Fruit fly (Drosophila melanogaster): ENCODE data around the gene CG5447.

DNA sequence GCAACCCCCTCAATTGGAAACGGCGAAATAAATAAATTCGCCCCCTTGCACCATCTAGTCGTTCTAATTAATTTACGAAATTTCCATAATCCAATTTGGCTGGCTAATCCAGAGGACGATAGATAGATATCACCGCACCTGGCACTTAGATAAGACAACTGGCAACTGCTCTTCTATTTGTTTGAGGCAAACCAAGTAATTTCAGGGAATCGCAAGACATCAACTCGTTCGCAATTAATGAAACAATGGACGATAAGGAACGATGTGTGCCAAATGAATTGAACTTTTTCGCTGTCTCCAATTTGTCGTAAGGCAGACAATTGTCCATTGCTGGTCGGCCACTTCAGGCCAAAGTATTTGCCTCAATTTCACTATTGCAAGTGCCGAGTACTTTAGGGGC lies 12.8 kb downstream of the CG5447 start:
- TF ChIP-seq Sp1 (GFP tag; optimal IDR thresholded peaks at IDR 0.05) (no peak), lola (GFP tag; optimal IDR thresholded peaks at IDR 0.05) (no peak), dmrt93B (GFP tag; optimal IDR thresholded peaks at IDR 0.05) (no peak), sv (GFP tag; optimal IDR thresholded peaks at IDR 0.05) (no peak), Dfd (GFP tag; optimal IDR thresholded peaks at IDR 0.05) (no peak), dsf (GFP tag; optimal IDR thresholded peaks at IDR 0.05; ENCODE audit: borderline replicate concordance) (no peak), foxo (GFP tag; optimal IDR thresholded peaks at IDR 0.05) (no peak), Vsx2 (GFP tag; optimal IDR thresholded peaks at IDR 0.05; ENCODE audit: partially characterized antibody) (no peak), br (GFP tag; optimal IDR thresholded peaks at IDR 0.05) (no peak), Hr78 (GFP tag; optimal IDR thresholded peaks at IDR 0.05) (no peak), OdsH (GFP tag; optimal IDR thresholded peaks at IDR 0.05) (no peak)
